Worm (Caenorhabditis elegans): ENCODE measurements around the gene eel-1.

Gene eel-1

ce11 chrIV:3046889-3047288 lies 3.0 kb downstream of the eel-1 start:
- no peak for TF ChIP-seq tbx-9 (tag; optimal IDR thresholded peaks at IDR 0.05; ENCODE audit: borderline replicate concordance)
- peak; percentile 56 for TF ChIP-seq zfh-2 (GFP tag; conservative IDR thresholded peaks at IDR 0.05)
- TF ChIP-seq repo-1 (tag; optimal IDR thresholded peaks at IDR 0.05): peak; percentile 20
- TF ChIP-seq nhr-80 (tag; optimal IDR thresholded peaks at IDR 0.05): no peak
- no peak for TF ChIP-seq hmg-1.2 (GFP tag; IDR thresholded peaks at IDR 0.05)
- no peak for TF ChIP-seq ceh-40 (GFP tag; IDR thresholded peaks at IDR 0.05)

ce11 chrIV:3046009-3046408 lies 3.9 kb downstream of the eel-1 start:
- TF ChIP-seq repo-1 (tag; optimal IDR thresholded peaks at IDR 0.05): peak; percentile 20
- TF ChIP-seq F33H1.4 (GFP tag; IDR thresholded peaks at IDR 0.05): no peak
- 0 out of 2 replicates have a peak, but pooled peaks have one; percentile 11 for TF ChIP-seq egrh-3 (GFP tag; IDR thresholded peaks at IDR 0.05)
- TF ChIP-seq zfh-2 (GFP tag; conservative IDR thresholded peaks at IDR 0.05): peak; percentile 66; the same call in 1 of the 2 replicates
- 0 out of 2 replicates have a peak, but pooled peaks have one; percentile 24 for TF ChIP-seq attf-6 (GFP tag; IDR thresholded peaks at IDR 0.05)

- peak; percentile 76; the same call in 1 of the 2 replicates for TF ChIP-seq egrh-3 (GFP tag; IDR thresholded peaks at IDR 0.05)
- TF ChIP-seq C17E4.6 (GFP tag; IDR thresholded peaks at IDR 0.05): no peak
- no peak for TF ChIP-seq F39B2.1 (GFP tag; IDR thresholded peaks at IDR 0.05)
- TF ChIP-seq zfh-2 (GFP tag; conservative IDR thresholded peaks at IDR 0.05): peak; percentile 81
- 0 out of 2 replicates have a peak, but pooled peaks have one; percentile 9 for TF ChIP-seq lin-26 (GFP tag; IDR thresholded peaks at IDR 0.05)
Measured at ce11 chrIV:3044158-3044557, 5.7 kb downstream of the eel-1 start.

- TF ChIP-seq F37B4.10 (GFP tag; IDR thresholded peaks at IDR 0.05): no peak
- no peak for TF ChIP-seq ceh-79 (tag; optimal IDR thresholded peaks at IDR 0.05)
- no peak for TF ChIP-seq ccch-3 (GFP tag; optimal IDR thresholded peaks at IDR 0.05)
- TF ChIP-seq egrh-3 (GFP tag; IDR thresholded peaks at IDR 0.05): peak; percentile 65
- TF ChIP-seq atf-7 (tag; optimal IDR thresholded peaks at IDR 0.05): no peak
- no peak for TF ChIP-seq lin-35 (GFP tag; optimal IDR thresholded peaks at IDR 0.05)
- no peak for TF ChIP-seq repo-1 (tag; optimal IDR thresholded peaks at IDR 0.05)
- peak; percentile 86 for TF ChIP-seq zfh-2 (GFP tag; conservative IDR thresholded peaks at IDR 0.05)
- no peak for TF ChIP-seq let-607 (tag; optimal IDR thresholded peaks at IDR 0.05)
- TF ChIP-seq attf-5 (GFP tag; optimal IDR thresholded peaks at IDR 0.05): no peak
- no peak for TF ChIP-seq unc-62 (GFP tag; optimal IDR thresholded peaks at IDR 0.05)
- 0 out of 2 replicates have a peak, but pooled peaks have one; percentile 10 for TF ChIP-seq nfyb-1 (GFP tag; IDR thresholded peaks at IDR 0.05)
- TF ChIP-seq nhr-90 (tag; optimal IDR thresholded peaks at IDR 0.05): no peak
- TF ChIP-seq F49E8.2 (tag; optimal IDR thresholded peaks at IDR 0.05; ENCODE audit: insufficient read depth): no peak
- TF ChIP-seq aptf-3 (GFP tag; IDR thresholded peaks at IDR 0.05): no peak
- TF ChIP-seq hrde-1 (tag; optimal IDR thresholded peaks at IDR 0.05; ENCODE audit: borderline replicate concordance): no peak
- TF ChIP-seq gei-17 (GFP tag; optimal IDR thresholded peaks at IDR 0.05): no peak
Measured at ce11 chrIV:3038740-3039139, 11.2 kb downstream of the eel-1 start.

ce11 chrIV:3037932-3038331 lies 12.0 kb downstream of the eel-1 start:
- TF ChIP-seq B0261.1 (tag; optimal IDR thresholded peaks at IDR 0.05) (no peak), egrh-3 (GFP tag; IDR thresholded peaks at IDR 0.05) (peak; percentile 15; the same call in 1 of the 2 replicates), zfh-2 (GFP tag; conservative IDR thresholded peaks at IDR 0.05) (peak; percentile 81), ceh-58 (GFP tag; IDR thresholded peaks at IDR 0.05) (0 out of 2 replicates have a peak, but pooled peaks have one; percentile 25), ekl-4 (GFP tag; IDR thresholded peaks at IDR 0.05) (0 out of 2 replicates have a peak, but pooled peaks have one; percentile 44), unc-130 (GFP tag; optimal IDR thresholded peaks at IDR 0.05) (no peak)

Data from whole organism, young adult.